Worm (Caenorhabditis elegans): ENCODE data around the gene F28A10.1.

The F28A10.1 gene

DNA sequence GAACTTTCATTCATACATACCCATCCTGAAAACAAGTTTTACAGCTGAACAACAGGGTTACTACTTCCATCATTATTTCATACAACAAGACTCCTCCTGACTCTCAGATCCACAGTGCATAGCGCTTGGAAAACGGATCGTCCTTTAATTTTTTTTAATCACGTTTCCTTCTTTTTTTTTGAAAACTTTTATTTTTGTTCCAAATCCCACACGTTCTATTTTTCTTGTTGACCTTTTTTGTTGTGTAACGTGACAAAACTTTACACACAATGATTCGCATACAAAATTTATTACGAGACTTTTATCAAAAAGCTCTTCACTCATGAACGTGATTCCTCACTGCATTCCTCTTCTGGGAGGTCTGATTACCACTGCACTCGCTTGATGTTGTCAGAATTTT, 14.5 kb downstream of the F28A10.1 start, which contains the start of gene clc-33:
Gene clc-33 (plus strand): TSS at position 301 of the 400 bp plus-strand sequence.
- TF ChIP-seq chd-7 (tag; optimal IDR thresholded peaks at IDR 0.05), result no peak
- no peak for TF ChIP-seq hrde-1 (tag; optimal IDR thresholded peaks at IDR 0.05; ENCODE audit: borderline replicate concordance)
- TF ChIP-seq die-1 (tag; optimal IDR thresholded peaks at IDR 0.05), result no peak
- TF ChIP-seq K12H6.12 (tag; optimal IDR thresholded peaks at IDR 0.05), result no peak
- TF ChIP-seq attf-6 (GFP tag; IDR thresholded peaks at IDR 0.05), result no peak
- no peak for TF ChIP-seq ztf-18 (tag; optimal IDR thresholded peaks at IDR 0.05)
- TF ChIP-seq lir-1 (GFP tag; conservative IDR thresholded peaks at IDR 0.05), result no peak

DNA sequence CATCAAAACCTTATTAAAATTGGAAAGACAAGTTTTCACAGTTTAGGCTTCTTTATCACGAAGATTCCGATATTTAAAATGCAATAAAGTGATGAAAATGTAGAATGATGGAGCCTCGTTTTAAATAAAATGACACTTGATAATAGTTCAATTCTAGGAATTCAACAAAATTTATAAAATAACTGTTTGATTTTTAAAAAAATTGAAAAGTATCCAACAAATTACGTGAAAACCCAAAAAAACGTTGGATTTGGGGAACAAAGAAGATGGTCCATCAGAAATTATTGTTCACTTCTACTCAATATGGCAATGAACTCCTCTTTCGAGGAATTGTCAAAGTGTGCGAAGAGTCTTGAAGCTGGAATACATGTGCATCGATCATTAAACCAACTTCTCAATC, 18.4 kb downstream of the F28A10.1 start, which contains the start of gene F28A10.4:
Gene F28A10.4 (plus strand): TSS at position 301 of the 400 bp plus-strand sequence.
- TF ChIP-seq bed-1 (GFP tag; IDR thresholded peaks at IDR 0.05), result no peak
- TF ChIP-seq ceh-40 (GFP tag; IDR thresholded peaks at IDR 0.05), result no peak
- no peak for TF ChIP-seq unc-62 (GFP tag; optimal IDR thresholded peaks at IDR 0.05)

DNA sequence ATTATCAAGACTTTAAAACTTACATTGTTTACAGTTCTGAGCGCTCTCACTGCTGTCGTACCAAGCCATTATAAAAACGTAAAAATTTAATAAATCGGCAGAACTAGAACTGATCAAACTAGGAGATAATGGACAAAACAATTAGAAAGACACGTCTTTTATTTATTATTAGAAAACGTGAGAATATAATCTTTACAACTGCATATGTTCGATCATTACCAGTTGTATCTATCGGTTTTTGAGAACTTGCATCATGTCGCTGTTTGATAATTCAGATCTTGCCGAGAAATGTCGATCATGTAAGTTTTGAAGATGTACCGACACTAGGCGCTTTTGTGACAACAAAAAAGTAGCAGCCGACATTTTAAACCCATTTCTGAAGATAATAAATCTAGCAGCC, 20.0 kb downstream of the F28A10.1 start, which contains the start of gene F28A10.7:
Gene F28A10.7 (minus strand): TSS at position 101 of the 400 bp plus-strand sequence.
- TF ChIP-seq cebp-1 (GFP tag; IDR thresholded peaks at IDR 0.05), result no peak
- TF ChIP-seq cebp-1 (tag; optimal IDR thresholded peaks at IDR 0.05), result no peak
- no peak for TF ChIP-seq egl-18 (GFP tag; IDR thresholded peaks at IDR 0.05)
- no peak for TF ChIP-seq ztf-26 (tag; optimal IDR thresholded peaks at IDR 0.05)

DNA sequence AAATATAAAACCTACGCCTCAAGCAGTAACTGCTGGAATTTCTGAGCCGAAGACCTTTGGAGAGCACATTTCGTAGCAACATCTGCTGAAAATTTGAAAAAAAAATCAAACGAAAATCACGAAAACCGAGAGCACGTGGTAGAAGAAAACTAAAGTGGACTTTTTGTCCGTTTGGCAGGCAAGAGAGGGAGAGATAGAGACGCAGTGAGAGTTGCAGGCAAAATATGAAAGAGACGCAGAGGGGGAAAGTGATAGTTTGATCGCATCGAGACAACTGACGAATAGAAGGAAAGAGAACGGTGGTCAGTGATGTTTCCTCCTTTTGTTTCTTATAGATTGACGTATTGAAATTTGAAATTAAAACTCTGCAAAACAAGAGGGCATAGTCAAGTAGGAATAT, 22.9 kb downstream of the F28A10.1 start, which contains the start of the genes acdh-9 and F28A10.13:
Gene acdh-9 (minus strand): TSS at position 85 of the 400 bp plus-strand sequence.
Gene F28A10.13 (plus strand): TSS at position 294 of the 400 bp plus-strand sequence.
- TF ChIP-seq madf-10 (tag; optimal IDR thresholded peaks at IDR 0.05) (no peak), tlf-1 (GFP tag; optimal IDR thresholded peaks at IDR 0.05) (peak; percentile 15), egl-18 (GFP tag; IDR thresholded peaks at IDR 0.05) (no peak), ets-4 (GFP tag; optimal IDR thresholded peaks at IDR 0.05) (no peak), F22D6.2 (tag; optimal IDR thresholded peaks at IDR 0.05) (peak; percentile 65), hmg-1.2 (GFP tag; IDR thresholded peaks at IDR 0.05) (peak; percentile 80; the same call in 1 of the 2 replicates), mel-28 (tag; optimal IDR thresholded peaks at IDR 0.05; ENCODE audit: borderline replicate concordance) (no peak), let-526 (GFP tag; IDR thresholded peaks at IDR 0.05) (0 out of 2 replicates have a peak, but pooled peaks have one; percentile 55), cebp-1 (GFP tag; IDR thresholded peaks at IDR 0.05) (no peak), cebp-1 (tag; optimal IDR thresholded peaks at IDR 0.05) (peak; percentile 73), aptf-2 (GFP tag; conservative IDR thresholded peaks at IDR 0.05) (no peak), T26A5.8 (tag; optimal IDR thresholded peaks at IDR 0.05) (no peak), ztf-6 (GFP tag; IDR thresholded peaks at IDR 0.05) (no peak), mcd-1 (GFP tag; IDR thresholded peaks at IDR 0.05) (peak; percentile 41; the same call in 1 of the 2 replicates), die-1 (tag; optimal IDR thresholded peaks at IDR 0.05) (no peak), lin-54 (GFP tag; optimal IDR thresholded peaks at IDR 0.05) (peak; percentile 31), pha-4 (tag; optimal IDR thresholded peaks at IDR 0.05) (no peak), nhr-80 (tag; optimal IDR thresholded peaks at IDR 0.05) (peak; percentile 74), ztf-18 (tag; optimal IDR thresholded peaks at IDR 0.05) (no peak), madf-6 (GFP tag; IDR thresholded peaks at IDR 0.05) (no peak), ceh-100 (GFP tag; IDR thresholded peaks at IDR 0.05) (no peak), K11D2.4 (GFP tag; IDR thresholded peaks at IDR 0.05) (peak; percentile 31; the same call in 1 of the 2 replicates), ztf-28 (GFP tag; IDR thresholded peaks at IDR 0.05) (no peak), ceh-91 (GFP tag; IDR thresholded peaks at IDR 0.05) (no peak), lsl-1 (GFP tag; optimal IDR thresholded peaks at IDR 0.05) (no peak), K12H6.12 (tag; optimal IDR thresholded peaks at IDR 0.05) (peak; percentile 23), ama-1 (optimal IDR thresholded peaks at IDR 0.05) (peak; percentile 41), ama-1 (GFP tag; optimal IDR thresholded peaks at IDR 0.05) (no peak), nhr-90 (tag; optimal IDR thresholded peaks at IDR 0.05) (peak; percentile 0), Y79H2A.3 (GFP tag; conservative IDR thresholded peaks at IDR 0.05) (no peak), B0261.1 (tag; optimal IDR thresholded peaks at IDR 0.05) (no peak), ceh-40 (GFP tag; IDR thresholded peaks at IDR 0.05) (no peak), attf-5 (GFP tag; optimal IDR thresholded peaks at IDR 0.05) (peak; percentile 57), Y67H2A.10 (GFP tag; conservative IDR thresholded peaks at IDR 0.05) (no peak), F49E8.2 (tag; optimal IDR thresholded peaks at IDR 0.05; ENCODE audit: insufficient read depth) (no peak), bed-2 (GFP tag; IDR thresholded peaks at IDR 0.05) (no peak)
